Fruit fly (Drosophila melanogaster): ENCODE data around the gene Aef1.
"Not testable (repeated sequence)": the region's sequence is repeated elsewhere in the genome, so short reads cannot be mapped to it uniquely, and the experiment has no call there.

DNA sequence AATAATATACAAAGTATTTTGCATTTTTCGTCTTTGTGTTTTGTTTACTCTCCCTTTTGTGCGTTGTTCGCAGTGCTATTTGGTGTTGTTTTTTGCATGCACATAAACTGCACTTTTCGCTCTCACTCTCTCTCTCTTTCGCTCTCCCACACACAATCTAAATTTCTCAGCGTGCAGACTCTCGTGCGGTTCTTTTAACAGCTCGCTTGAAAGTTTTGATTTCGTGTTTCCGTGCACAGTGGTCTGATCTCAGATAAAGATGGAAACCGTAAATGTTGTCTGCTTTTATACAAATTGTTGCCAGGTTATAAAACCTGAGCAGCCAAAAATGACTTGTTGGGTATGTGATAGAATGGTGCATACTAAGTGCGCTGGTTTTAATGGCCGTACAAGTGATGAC is 52.1 kb downstream of the Aef1 start:
- not testable (repeated sequence) for TF ChIP-seq CG8159 (tag; optimal IDR thresholded peaks at IDR 0.05); EcR (GFP tag; optimal IDR thresholded peaks at IDR 0.05); CG9948 (tag; optimal IDR thresholded peaks at IDR 0.05); gl (tag; optimal IDR thresholded peaks at IDR 0.05); fd96Ca (GFP tag; IDR thresholded peaks at IDR 0.05); Pif1A (GFP tag; optimal IDR thresholded peaks at IDR 0.05); CG10348 (GFP tag; IDR thresholded peaks at IDR 0.05); CG15710 (tag; optimal IDR thresholded peaks at IDR 0.05); rn (GFP tag; IDR thresholded peaks at IDR 0.05); Snoo (tag; optimal IDR thresholded peaks at IDR 0.05); Pif1B (GFP tag; optimal IDR thresholded peaks at IDR 0.05)
- TF ChIP-seq CG4496 (GFP tag; IDR thresholded peaks at IDR 0.05) (peak; percentile 82), CG12605 (GFP tag; IDR thresholded peaks at IDR 0.05) (peak; percentile 75)
